Fruit fly (Drosophila melanogaster): ENCODE data around the gene CG32563.

DNA sequence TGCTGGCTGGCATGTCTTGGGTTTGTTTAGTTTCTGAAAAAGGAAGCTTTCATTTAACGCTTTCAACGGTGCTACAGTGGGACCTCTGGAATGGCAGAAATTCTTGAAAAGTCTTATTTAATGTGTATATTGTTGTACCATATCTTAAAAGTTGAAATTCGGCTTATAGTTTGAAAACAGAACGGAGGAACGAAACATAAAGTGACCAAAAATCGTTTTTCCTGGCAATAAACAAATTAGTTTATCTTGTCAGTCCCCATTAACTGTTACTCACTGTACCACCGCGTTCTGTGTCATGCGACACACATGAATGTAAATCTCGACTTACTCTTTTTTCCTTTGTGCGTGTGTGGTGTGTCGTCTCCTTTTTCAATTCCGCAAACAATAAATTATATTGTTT lies 36.1 kb upstream of the CG32563 start:
- no peak for TF ChIP-seq HmgZ (tag; optimal IDR thresholded peaks at IDR 0.05)
- TF ChIP-seq pzg (GFP tag; optimal IDR thresholded peaks at IDR 0.05) = no peak
- TF ChIP-seq odd (GFP tag; optimal IDR thresholded peaks at IDR 0.05) = no peak
- TF ChIP-seq CG17912 (GFP tag; optimal IDR thresholded peaks at IDR 0.05) = no peak
- TF ChIP-seq fd96Cb (tag; optimal IDR thresholded peaks at IDR 0.05) = no peak
- no peak for TF ChIP-seq CG8478 (optimal IDR thresholded peaks at IDR 0.05)
- TF ChIP-seq bowl (GFP tag; IDR thresholded peaks at IDR 0.05) = no peak
